Worm (Caenorhabditis elegans): ENCODE results near the gene apc-2.

apc-2 gene

DNA sequence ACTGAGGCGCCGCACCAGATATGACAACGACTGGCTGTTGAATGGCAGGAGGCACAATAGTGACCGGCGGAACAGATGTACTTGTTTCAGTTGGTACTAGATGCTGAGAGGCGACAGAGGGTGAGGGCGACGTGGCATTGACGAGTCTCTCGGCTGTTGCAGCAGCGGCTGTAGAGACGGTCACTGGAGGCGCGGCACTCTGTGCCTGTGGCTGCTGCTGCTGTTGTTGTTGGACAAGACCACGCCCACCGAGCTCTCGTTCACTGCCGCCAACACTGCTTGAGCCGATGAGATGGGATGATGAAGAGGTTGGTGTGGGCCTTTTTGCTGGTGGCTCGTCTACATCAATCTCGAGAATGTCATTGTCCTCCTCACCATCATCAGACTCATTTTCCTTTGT lies 36.7 kb downstream of the apc-2 start:
- TF ChIP-seq lsy-2 (tag; optimal IDR thresholded peaks at IDR 0.05) (no peak), ceh-39 (tag; optimal IDR thresholded peaks at IDR 0.05) (no peak), unc-120 (tag; optimal IDR thresholded peaks at IDR 0.05; ENCODE audit: poor library complexity, severe bottlenecking) (no peak), zip-8 (tag; optimal IDR thresholded peaks at IDR 0.05) (no peak)

DNA sequence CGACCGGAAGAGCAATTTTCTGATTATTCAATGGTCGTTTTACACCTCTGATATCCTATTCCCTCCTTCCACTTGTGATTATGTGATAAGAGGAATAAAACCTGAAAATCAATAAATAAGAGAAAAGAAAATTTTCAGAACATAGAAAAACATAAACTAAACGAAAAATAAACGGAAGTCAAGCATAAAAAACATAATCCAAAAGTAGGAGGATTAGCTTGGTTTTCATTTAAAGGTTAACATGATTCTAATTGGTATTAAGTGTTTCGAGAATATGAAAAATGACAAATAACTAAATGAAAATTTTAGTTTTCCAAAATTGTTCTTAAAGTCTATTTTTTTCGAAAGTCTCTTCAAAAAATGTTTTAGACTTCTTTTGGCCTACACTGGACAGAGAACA lies 40.7 kb downstream of the apc-2 start, which contains the start of gene gei-8:
Gene gei-8, minus strand, starts transcription at position 101 of the 400 bp plus-strand sequence.
- TF ChIP-seq nhr-28 (tag; optimal IDR thresholded peaks at IDR 0.05), result no peak
- no peak for TF ChIP-seq blmp-1 (tag; optimal IDR thresholded peaks at IDR 0.05)
- TF ChIP-seq ztf-11 (tag; optimal IDR thresholded peaks at IDR 0.05), result no peak
- no peak for TF ChIP-seq M03D4.4 (tag; optimal IDR thresholded peaks at IDR 0.05)
- no peak for TF ChIP-seq elt-1 (tag; optimal IDR thresholded peaks at IDR 0.05; ENCODE audit: borderline replicate concordance, insufficient read depth)
- no peak for TF ChIP-seq ceh-39 (tag; optimal IDR thresholded peaks at IDR 0.05)
- no peak for TF ChIP-seq pha-4 (tag; optimal IDR thresholded peaks at IDR 0.05)

DNA sequence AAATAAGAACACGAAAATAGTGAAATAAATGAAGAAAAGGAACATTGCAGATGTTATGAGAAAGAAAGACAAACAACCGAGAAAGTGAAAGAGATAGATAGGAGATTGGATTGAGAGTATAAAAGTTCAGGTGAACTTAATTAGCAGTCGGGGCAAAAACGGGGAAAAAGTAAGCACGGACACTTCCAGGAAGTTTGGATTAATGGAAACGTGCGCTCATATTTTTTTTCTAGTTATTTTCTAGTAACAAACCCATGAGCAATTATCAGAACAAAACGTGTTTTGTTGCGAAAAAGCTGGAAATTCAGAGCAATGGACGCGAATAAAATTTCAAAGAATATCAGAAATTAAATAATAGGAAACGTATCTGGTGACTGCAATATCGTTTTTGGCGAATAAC lies 41.5 kb downstream of the apc-2 start:
- TF ChIP-seq ztf-11 (tag; optimal IDR thresholded peaks at IDR 0.05) (no peak), unc-62 (GFP tag; optimal IDR thresholded peaks at IDR 0.05) (no peak), nhr-12 (tag; optimal IDR thresholded peaks at IDR 0.05) (no peak), blmp-1 (tag; optimal IDR thresholded peaks at IDR 0.05) (no peak), ceh-83 (GFP tag; optimal IDR thresholded peaks at IDR 0.05) (no peak), drap-1 (GFP tag; optimal IDR thresholded peaks at IDR 0.05) (no peak), snpc-4 (tag; optimal IDR thresholded peaks at IDR 0.05) (no peak), bed-3 (GFP tag; optimal IDR thresholded peaks at IDR 0.05) (no peak), nhr-2 (tag; optimal IDR thresholded peaks at IDR 0.05) (no peak), mab-5 (tag; optimal IDR thresholded peaks at IDR 0.05) (no peak), nhr-237 (tag; optimal IDR thresholded peaks at IDR 0.05) (no peak), lin-32 (GFP tag; optimal IDR thresholded peaks at IDR 0.05) (no peak), nhr-76 (tag; optimal IDR thresholded peaks at IDR 0.05) (no peak), hlh-1 (tag; optimal IDR thresholded peaks at IDR 0.05) (no peak), lsy-2 (tag; optimal IDR thresholded peaks at IDR 0.05) (no peak), unc-120 (tag; optimal IDR thresholded peaks at IDR 0.05; ENCODE audit: poor library complexity, severe bottlenecking) (no peak), elt-3 (tag; optimal IDR thresholded peaks at IDR 0.05) (no peak), ces-1 (GFP tag; optimal IDR thresholded peaks at IDR 0.05) (no peak), ceh-43 (GFP tag; optimal IDR thresholded peaks at IDR 0.05) (no peak)

ce11 chrIII:8124323-8124722 lies 43.9 kb downstream of the apc-2 start:
- TF ChIP-seq elt-1 (tag; optimal IDR thresholded peaks at IDR 0.05; ENCODE audit: borderline replicate concordance, insufficient read depth) (no peak), unc-120 (tag; optimal IDR thresholded peaks at IDR 0.05; ENCODE audit: poor library complexity, severe bottlenecking) (peak; percentile 30), ham-2 (GFP tag; optimal IDR thresholded peaks at IDR 0.05) (no peak), nhr-237 (tag; optimal IDR thresholded peaks at IDR 0.05) (peak; percentile 52), ztf-11 (tag; optimal IDR thresholded peaks at IDR 0.05) (no peak), mls-2 (tag; optimal IDR thresholded peaks at IDR 0.05) (peak; percentile 48), sptf-1 (tag; optimal IDR thresholded peaks at IDR 0.05) (no peak), pha-4 (tag; optimal IDR thresholded peaks at IDR 0.05) (no peak), tbx-8 (GFP tag; optimal IDR thresholded peaks at IDR 0.05) (no peak), hlh-1 (tag; optimal IDR thresholded peaks at IDR 0.05) (peak; percentile 5), zip-8 (tag; optimal IDR thresholded peaks at IDR 0.05) (no peak), ceh-43 (GFP tag; optimal IDR thresholded peaks at IDR 0.05) (no peak), bed-3 (GFP tag; optimal IDR thresholded peaks at IDR 0.05) (no peak), ceh-83 (GFP tag; optimal IDR thresholded peaks at IDR 0.05) (no peak), snpc-4 (tag; optimal IDR thresholded peaks at IDR 0.05) (no peak), unc-39 (tag; optimal IDR thresholded peaks at IDR 0.05) (no peak), lsy-2 (tag; optimal IDR thresholded peaks at IDR 0.05) (peak; percentile 34), unc-62 (GFP tag; optimal IDR thresholded peaks at IDR 0.05) (peak; percentile 18), mab-5 (tag; optimal IDR thresholded peaks at IDR 0.05) (no peak), ceh-39 (tag; optimal IDR thresholded peaks at IDR 0.05) (no peak), drap-1 (GFP tag; optimal IDR thresholded peaks at IDR 0.05) (no peak), M03D4.4 (tag; optimal IDR thresholded peaks at IDR 0.05) (no peak), cnd-1 (tag; optimal IDR thresholded peaks at IDR 0.05) (no peak), nhr-28 (tag; optimal IDR thresholded peaks at IDR 0.05) (no peak), nhr-12 (tag; optimal IDR thresholded peaks at IDR 0.05) (no peak), ces-1 (GFP tag; optimal IDR thresholded peaks at IDR 0.05) (peak; percentile 79)

DNA sequence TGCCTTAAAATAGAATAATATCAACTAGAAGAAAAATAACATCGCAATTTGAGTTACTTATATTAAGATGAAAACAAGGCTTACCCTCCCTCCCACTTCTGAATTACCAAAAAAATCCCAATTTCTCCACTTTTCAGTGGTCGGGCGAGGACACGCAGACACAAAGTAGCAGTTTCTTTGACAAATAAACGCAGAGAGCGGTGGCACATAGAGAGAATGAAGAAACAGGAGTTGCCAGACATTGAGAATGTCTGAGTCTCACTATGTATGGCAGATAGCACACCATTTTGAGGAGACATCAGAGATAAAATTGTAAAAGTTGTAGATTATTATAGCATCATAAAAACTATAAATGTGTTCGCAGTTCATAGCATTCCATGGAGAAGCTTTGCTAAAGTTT lies 44.8 kb downstream of the apc-2 start:
- TF ChIP-seq sem-2 (GFP tag; optimal IDR thresholded peaks at IDR 0.05), result no peak
- TF ChIP-seq mab-5 (tag; optimal IDR thresholded peaks at IDR 0.05), result no peak
- TF ChIP-seq zip-8 (tag; optimal IDR thresholded peaks at IDR 0.05), result no peak
- TF ChIP-seq nhr-237 (tag; optimal IDR thresholded peaks at IDR 0.05), result no peak
- no peak for TF ChIP-seq hlh-1 (tag; optimal IDR thresholded peaks at IDR 0.05)
- TF ChIP-seq nhr-76 (tag; optimal IDR thresholded peaks at IDR 0.05), result no peak
- TF ChIP-seq lin-13 (tag; optimal IDR thresholded peaks at IDR 0.05), result no peak
- TF ChIP-seq nhr-28 (tag; optimal IDR thresholded peaks at IDR 0.05), result no peak
- TF ChIP-seq ztf-11 (tag; optimal IDR thresholded peaks at IDR 0.05), result no peak
- no peak for TF ChIP-seq elt-1 (tag; optimal IDR thresholded peaks at IDR 0.05; ENCODE audit: borderline replicate concordance, insufficient read depth)
- no peak for TF ChIP-seq elt-3 (tag; optimal IDR thresholded peaks at IDR 0.05)
- TF ChIP-seq ces-1 (GFP tag; optimal IDR thresholded peaks at IDR 0.05), result peak; percentile 70
- peak; percentile 90 for TF ChIP-seq unc-120 (tag; optimal IDR thresholded peaks at IDR 0.05; ENCODE audit: poor library complexity, severe bottlenecking)
- TF ChIP-seq snpc-4 (tag; optimal IDR thresholded peaks at IDR 0.05), result no peak
- TF ChIP-seq lsy-2 (tag; optimal IDR thresholded peaks at IDR 0.05), result peak; percentile 11
- TF ChIP-seq ceh-43 (GFP tag; optimal IDR thresholded peaks at IDR 0.05), result no peak
- TF ChIP-seq cnd-1 (tag; optimal IDR thresholded peaks at IDR 0.05), result no peak
- TF ChIP-seq ham-2 (GFP tag; optimal IDR thresholded peaks at IDR 0.05), result no peak
- TF ChIP-seq lin-32 (GFP tag; optimal IDR thresholded peaks at IDR 0.05), result no peak
- no peak for TF ChIP-seq unc-39 (tag; optimal IDR thresholded peaks at IDR 0.05)
- TF ChIP-seq flh-1 (GFP tag; optimal IDR thresholded peaks at IDR 0.05), result no peak
- no peak for TF ChIP-seq drap-1 (GFP tag; optimal IDR thresholded peaks at IDR 0.05)
- TF ChIP-seq nhr-12 (tag; optimal IDR thresholded peaks at IDR 0.05), result no peak
- TF ChIP-seq blmp-1 (tag; optimal IDR thresholded peaks at IDR 0.05), result no peak
- no peak for TF ChIP-seq sptf-1 (tag; optimal IDR thresholded peaks at IDR 0.05)
- no peak for TF ChIP-seq mep-1 (tag; optimal IDR thresholded peaks at IDR 0.05)
- no peak for TF ChIP-seq mls-2 (tag; optimal IDR thresholded peaks at IDR 0.05)
- TF ChIP-seq M03D4.4 (tag; optimal IDR thresholded peaks at IDR 0.05), result no peak
- peak; percentile 48 for TF ChIP-seq pha-4 (tag; optimal IDR thresholded peaks at IDR 0.05)
- no peak for TF ChIP-seq tbx-8 (GFP tag; optimal IDR thresholded peaks at IDR 0.05)
- TF ChIP-seq nhr-2 (tag; optimal IDR thresholded peaks at IDR 0.05), result peak; percentile 43

Measured in whole organism, mixed stage, embryonic.